Fruit fly (Drosophila melanogaster) ovary, adult (tissue): ENCODE results near the gene CG9698.

Source experiments
- CG17801 ChIP-seq: fragments of 200-800 bp; optimal IDR thresholded peaks from 2 replicates; lab custom pipeline; 2019; ENCODE audit warnings: missing biosample characterization, mild to moderate bottlenecking, missing genetic modification characterization, moderate library complexity; ENCODE audit not compliant: partially characterized antibody

CG9698 gene

DNA sequence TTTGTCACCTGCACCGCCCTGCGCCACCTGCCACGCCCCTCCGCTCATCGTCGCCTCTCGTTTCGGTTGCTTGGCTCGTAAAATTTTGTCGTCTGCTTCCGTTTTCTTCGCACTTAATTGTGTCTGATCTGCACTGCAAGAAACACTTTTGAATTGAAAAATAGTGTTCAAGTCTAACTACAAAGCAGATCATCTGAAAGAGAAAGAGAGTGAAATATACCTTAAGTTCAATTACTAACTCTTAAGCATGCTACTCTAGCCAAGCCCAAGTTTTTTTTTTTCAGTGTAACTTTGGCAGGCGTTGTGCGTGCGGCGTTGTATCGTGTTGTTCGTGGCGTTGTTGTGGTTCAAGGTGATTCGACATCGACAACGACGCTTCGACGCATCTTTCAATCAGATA, 25.6 kb downstream of the CG9698 start:
- TF ChIP-seq CG17801 (GFP tag; lab: Kevin White, UChicago): no peak

dm6 chr3R:30541469-30541868, 26.9 kb downstream of the CG9698 start:
- TF ChIP-seq CG17801 (GFP tag; lab: Kevin White, UChicago): no peak

DNA sequence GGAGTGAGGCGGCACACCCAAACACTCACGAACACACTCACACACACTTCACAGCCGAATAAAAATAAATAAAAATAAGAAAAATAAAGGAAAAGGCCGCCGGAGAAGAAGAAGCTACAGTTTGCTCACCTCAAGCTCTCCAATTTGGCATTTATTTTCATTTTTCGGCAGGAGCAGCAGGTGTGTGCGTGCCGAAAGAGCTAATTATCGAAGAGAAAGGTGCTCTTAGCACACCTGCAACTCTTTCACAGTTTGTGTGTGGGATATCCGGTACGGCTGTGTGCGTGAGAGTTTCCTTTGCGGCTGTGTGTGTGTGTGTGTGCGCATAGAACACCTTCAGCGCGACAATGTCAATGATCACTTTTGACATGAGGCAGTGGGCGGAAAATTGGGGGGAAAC, 30.4 kb downstream of the CG9698 start:
- no peak for TF ChIP-seq CG17801 (GFP tag; lab: Kevin White, UChicago)

dm6 chr3R:30550044-30550443, 35.5 kb downstream of the CG9698 start:
- TF ChIP-seq CG17801 (GFP tag; lab: Kevin White, UChicago): no peak

dm6 chr3R:30552548-30552947, 38.0 kb downstream of the CG9698 start:
- TF ChIP-seq CG17801 (GFP tag; lab: Kevin White, UChicago): no peak

dm6 chr3R:30560070-30560469, 45.5 kb downstream of the CG9698 start, which contains the start of gene CG34155:
Gene CG34155 (minus strand): TSS chr3R:30560199.
- no peak for TF ChIP-seq CG17801 (GFP tag; lab: Kevin White, UChicago)

DNA sequence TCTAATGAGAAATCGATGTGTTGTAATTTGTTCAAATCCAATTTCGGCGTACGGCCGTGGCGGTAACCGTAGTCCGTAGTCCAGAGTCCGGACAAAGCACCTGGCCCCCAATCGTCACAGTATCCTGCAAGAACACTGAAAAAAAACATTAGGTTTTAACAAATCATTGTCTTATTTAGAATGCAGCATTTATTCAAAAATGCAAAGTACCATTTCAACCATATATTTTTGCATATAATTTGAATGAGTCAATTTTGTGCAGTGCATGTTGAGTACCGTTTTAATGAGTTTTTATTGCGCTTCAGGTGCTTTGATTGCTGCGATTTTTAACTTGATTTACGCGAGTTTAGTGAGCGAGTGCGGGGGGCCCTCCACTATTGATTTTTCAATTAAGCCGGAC, 46.6 kb downstream of the CG9698 start:
- no peak for TF ChIP-seq CG17801 (GFP tag; lab: Kevin White, UChicago)

DNA sequence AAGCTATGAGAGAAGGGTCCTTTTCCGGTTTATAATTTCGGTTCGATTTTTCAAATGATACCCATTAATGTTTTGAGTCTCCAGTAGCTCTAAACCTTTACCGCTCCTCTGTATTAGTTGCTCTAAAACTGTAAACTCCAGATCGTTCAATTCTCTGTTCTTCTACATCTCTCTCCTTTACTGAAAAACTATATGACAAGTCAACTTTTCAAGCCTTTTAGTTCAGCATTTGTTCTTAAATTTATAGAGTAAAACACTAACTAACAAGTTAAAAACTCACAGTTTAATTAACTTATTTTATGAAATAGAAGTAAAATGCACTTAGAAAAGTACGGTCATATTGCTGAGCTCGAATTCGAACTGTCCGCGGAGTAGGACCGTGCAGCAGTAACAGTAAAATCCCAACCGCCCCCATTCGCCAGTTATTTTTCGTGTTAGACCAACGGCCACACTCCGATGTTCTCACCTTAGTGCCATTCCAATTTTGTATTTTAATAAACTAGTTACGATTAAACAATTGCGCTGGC, 48.2 kb downstream of the CG9698 start:
- no peak for TF ChIP-seq CG17801 (GFP tag; lab: Kevin White, UChicago)

DNA sequence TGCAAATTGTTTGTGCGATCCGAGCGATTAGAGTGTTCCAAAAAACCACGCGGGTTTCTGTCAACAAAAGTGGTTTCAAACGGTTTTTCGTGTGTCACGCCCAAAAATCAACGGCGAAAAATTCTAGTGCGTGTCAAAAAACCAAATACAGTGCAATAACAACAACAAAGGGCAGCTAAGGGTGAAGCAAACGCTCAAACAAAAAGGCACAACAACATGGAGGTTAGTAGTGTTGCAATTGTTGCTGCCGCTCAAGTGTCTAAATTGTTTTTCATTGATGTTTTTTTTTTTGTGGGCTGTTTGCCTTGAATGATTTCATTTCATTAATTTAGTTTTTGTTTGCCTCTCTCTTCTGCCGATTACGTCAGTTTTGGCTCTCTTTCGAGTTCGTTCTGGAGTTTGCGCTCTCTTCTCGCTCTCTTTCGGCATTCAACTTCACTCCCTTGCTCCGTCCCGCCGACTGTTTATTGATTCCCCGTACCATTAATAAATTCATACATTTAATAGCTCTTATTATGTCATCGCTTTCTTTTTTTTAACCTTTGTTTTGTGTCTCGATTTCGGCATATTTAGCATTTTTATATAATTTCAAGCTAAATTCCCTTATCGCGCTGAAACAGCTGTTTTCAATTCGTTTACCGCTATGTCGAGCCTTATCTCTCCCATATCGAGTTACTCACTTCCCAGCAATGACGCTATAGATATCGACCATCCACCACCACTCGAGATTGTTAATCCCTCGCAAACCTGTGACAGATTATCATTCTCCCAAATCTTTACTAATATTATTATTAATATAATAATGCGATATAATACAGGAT, 48.9 kb downstream of the CG9698 start:
- TF ChIP-seq CG17801 (GFP tag; lab: Kevin White, UChicago): no peak

DNA sequence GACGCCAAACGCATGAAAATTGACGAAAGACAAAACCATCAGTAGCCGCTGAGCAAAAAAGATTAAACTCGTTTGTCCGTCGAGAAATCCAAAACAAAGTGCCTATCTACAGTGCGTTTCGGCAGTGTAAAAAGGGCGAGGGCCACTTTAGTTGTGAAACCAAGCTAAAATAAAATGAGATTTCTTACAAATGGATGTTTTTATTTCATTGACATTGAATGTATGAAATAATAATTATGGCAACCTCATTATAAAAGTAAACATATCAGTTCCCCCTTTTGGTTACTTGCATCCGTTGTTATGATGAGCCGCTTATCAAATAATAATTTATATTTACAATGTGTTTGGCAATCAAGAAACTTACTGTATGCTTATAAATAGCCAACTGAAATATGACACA, 49.9 kb downstream of the CG9698 start:
- no peak for TF ChIP-seq CG17801 (GFP tag; lab: Kevin White, UChicago)

DNA sequence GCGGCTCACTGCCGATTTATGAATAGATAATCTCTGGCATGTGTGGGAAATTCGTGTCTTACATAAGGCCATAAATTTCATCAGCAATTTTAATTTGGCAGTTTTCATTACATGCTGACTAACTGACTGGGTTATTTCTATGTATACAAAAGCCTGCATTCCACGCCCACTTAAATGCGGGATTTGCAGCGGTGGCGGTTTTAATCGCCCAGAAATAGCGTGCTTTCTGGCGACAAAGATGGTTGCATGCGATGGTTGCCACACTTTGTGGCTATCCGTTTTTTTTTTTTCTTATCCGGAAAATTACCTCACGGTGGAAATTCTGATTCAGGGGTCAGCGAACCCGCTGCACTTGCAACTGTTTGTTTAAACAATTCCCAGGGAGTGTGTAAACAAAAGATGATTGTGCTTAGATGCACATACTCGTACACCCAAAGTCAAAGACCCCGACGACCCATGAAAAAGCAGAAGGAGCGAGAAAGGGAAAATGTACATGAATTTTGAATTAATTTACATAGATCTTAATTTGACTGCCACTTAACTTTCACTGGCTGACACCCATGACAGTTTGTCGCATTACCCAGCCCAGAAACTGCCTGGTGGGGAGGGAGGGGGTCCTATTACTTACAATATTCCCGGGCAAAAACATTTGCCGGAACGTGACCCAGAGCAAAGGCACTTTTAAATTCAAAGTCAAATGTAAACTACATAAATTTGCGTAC, 51.8 kb downstream of the CG9698 start:
- no peak for TF ChIP-seq CG17801 (GFP tag; lab: Kevin White, UChicago)
